Fruit fly (Drosophila melanogaster): Measurements from ENCODE around the gene CG11436.

Gene CG11436

dm6 chrX:4503542-4503941 is 48.1 kb downstream of the CG11436 start (continued):
- TF ChIP-seq esn (GFP tag; optimal IDR thresholded peaks at IDR 0.05) = peak; percentile 41
- peak; percentile 45 for TF ChIP-seq CG3919 (GFP tag; optimal IDR thresholded peaks at IDR 0.05)
- TF ChIP-seq CG11902 (GFP tag; optimal IDR thresholded peaks at IDR 0.05) = no peak
- no peak for TF ChIP-seq CG6854 (GFP tag; optimal IDR thresholded peaks at IDR 0.05)
- no peak for TF ChIP-seq Lpt (GFP tag; optimal IDR thresholded peaks at IDR 0.05)
- TF ChIP-seq CG32006 (GFP tag; optimal IDR thresholded peaks at IDR 0.05) = peak; percentile 29
- no peak for TF ChIP-seq Sox15 (GFP tag; optimal IDR thresholded peaks at IDR 0.05)
- no peak for TF ChIP-seq Hr4 (GFP tag; optimal IDR thresholded peaks at IDR 0.05)
- TF ChIP-seq CG8632 (GFP tag; optimal IDR thresholded peaks at IDR 0.05) = no peak
- peak; percentile 39; the same call in 1 of the 3 replicates for TF ChIP-seq CG6163 (GFP tag; IDR thresholded peaks at IDR 0.05)
- peak; percentile 26 for TF ChIP-seq vri (GFP tag; optimal IDR thresholded peaks at IDR 0.05)
- no peak for TF ChIP-seq dac (GFP tag; optimal IDR thresholded peaks at IDR 0.05)
- no peak for TF ChIP-seq CG8119 (GFP tag; IDR thresholded peaks at IDR 0.05)
- TF ChIP-seq spab (GFP tag; optimal IDR thresholded peaks at IDR 0.05) = peak; percentile 10
- TF ChIP-seq Hr39 (GFP tag; optimal IDR thresholded peaks at IDR 0.05) = peak; percentile 51
- peak; percentile 6 for TF ChIP-seq OdsH (GFP tag; optimal IDR thresholded peaks at IDR 0.05)

All from whole organism, prepupa.